Worm (Caenorhabditis elegans) whole organism, L3 larva: ENCODE measurements around the gene ceh-81.
"Not testable (repeated sequence)": the region's sequence is repeated elsewhere in the genome, so short reads cannot be mapped to it uniquely, and the experiment has no call there.

Experiments used
- R02D3.7 ChIP-seq: fragments of 150-350 bp; optimal IDR thresholded peaks from 2 replicates; lab custom pipeline; 2014; ENCODE audit warnings: missing biosample characterization, missing genetic modification characterization
- aly-2 ChIP-seq: fragments of 150-350 bp; optimal IDR thresholded peaks from 2 replicates; lab custom pipeline; 2014; ENCODE audit warnings: missing biosample characterization, missing genetic modification characterization
- ama-1 ChIP-seq: fragments of 150-350 bp; optimal IDR thresholded peaks from 2 replicates; lab custom pipeline; 2018
- daf-12 ChIP-seq: fragments of 150-350 bp; optimal IDR thresholded peaks from 2 replicates; lab custom pipeline; 2014; ENCODE audit warnings: missing biosample characterization, missing genetic modification reagents, missing genetic modification characterization
- egl-5 ChIP-seq: fragments of 150-350 bp; optimal IDR thresholded peaks from 2 replicates; lab custom pipeline; 2017; ENCODE audit warnings: missing biosample characterization, missing genetic modification reagents, missing genetic modification characterization, inconsistent platforms
- elt-1 ChIP-seq: fragments of 150-350 bp; optimal IDR thresholded peaks from 2 replicates; lab custom pipeline; 2014; ENCODE audit warnings: missing biosample characterization, missing genetic modification characterization
- elt-2 ChIP-seq: sonication (generic microtip); optimal IDR thresholded peaks from 2 replicates; lab custom pipeline; 2016; ENCODE audit warnings: missing genetic modification reagents, mild to moderate bottlenecking, missing genetic modification characterization, missing compliant biosample characterization
- elt-3 ChIP-seq, 3 experiments: fragments of 150-350 bp in 1 of 3; sonication (generic microtip) in 2 of 3; optimal IDR thresholded peaks; 2 replicates in 2 of 3; 4 replicates in 1 of 3; lab custom pipeline; 2014 to 2017; ENCODE audit warnings: missing biosample characterization in 3 of 3, missing genetic modification characterization in 3 of 3
- fkh-10 ChIP-seq: sonication (generic microtip); optimal IDR thresholded peaks from 2 replicates; lab custom pipeline; 2017; ENCODE audit warnings: missing biosample characterization, missing genetic modification reagents, missing genetic modification characterization
- fkh-2 ChIP-seq: fragments of 150-350 bp; optimal IDR thresholded peaks from 2 replicates; lab custom pipeline; 2014; ENCODE audit warnings: missing biosample characterization, missing genetic modification reagents, missing genetic modification characterization
- fos-1 ChIP-seq: fragments of 150-350 bp; optimal IDR thresholded peaks from 2 replicates; lab custom pipeline; 2014; ENCODE audit warnings: missing biosample characterization, missing genetic modification characterization
- hmg-11 ChIP-seq: sonication (generic microtip); optimal IDR thresholded peaks from 2 replicates; lab custom pipeline; 2016; ENCODE audit warnings: missing genetic modification characterization, missing compliant biosample characterization
- jun-1 ChIP-seq: fragments of 150-350 bp; optimal IDR thresholded peaks from 2 replicates; lab custom pipeline; 2014; ENCODE audit warnings: missing biosample characterization, missing genetic modification reagents, missing genetic modification characterization
- lsy-12 ChIP-seq: sonication (generic microtip); optimal IDR thresholded peaks from 2 replicates; lab custom pipeline; 2016; ENCODE audit warnings: mild to moderate bottlenecking, missing genetic modification characterization, missing compliant biosample characterization
- mdl-1 ChIP-seq: fragments of 150-350 bp; optimal IDR thresholded peaks from 2 replicates; lab custom pipeline; 2014; ENCODE audit warnings: missing biosample characterization, missing genetic modification characterization
- mml-1 ChIP-seq: fragments of 150-350 bp; sonication (generic microtip); optimal IDR thresholded peaks from 3 replicates; lab custom pipeline; 2014; ENCODE audit warnings: missing biosample characterization, missing genetic modification characterization
- nfya-1 ChIP-seq: sonication (generic microtip); optimal IDR thresholded peaks from 2 replicates; lab custom pipeline; 2017; ENCODE audit warnings: missing genetic modification characterization, mild to moderate bottlenecking, missing compliant biosample characterization, antibody characterized with exemption, moderate library complexity; ENCODE audit not compliant: insufficient read depth
- nhr-23 ChIP-seq: fragments of 150-350 bp; optimal IDR thresholded peaks from 2 replicates; lab custom pipeline; 2014; ENCODE audit warnings: missing biosample characterization, missing genetic modification reagents, missing genetic modification characterization
- nhr-67 ChIP-seq: fragments of 150-350 bp; optimal IDR thresholded peaks from 2 replicates; lab custom pipeline; 2014; ENCODE audit warnings: missing biosample characterization, missing genetic modification characterization
- nhr-76 ChIP-seq: fragments of 150-350 bp; sonication (generic microtip); optimal IDR thresholded peaks from 5 replicates; lab custom pipeline; 2014; ENCODE audit warnings: missing biosample characterization, missing genetic modification characterization
- pqm-1 ChIP-seq: fragments of 150-350 bp; optimal IDR thresholded peaks from 2 replicates; lab custom pipeline; 2017; ENCODE audit warnings: missing biosample characterization, missing genetic modification characterization, inconsistent platforms
- sea-2 ChIP-seq: fragments of 150-350 bp; sonication (generic microtip); optimal IDR thresholded peaks from 4 replicates; lab custom pipeline; 2014; ENCODE audit warnings: missing biosample characterization, missing genetic modification reagents, missing genetic modification characterization
- tbx-2 ChIP-seq: sonication (generic microtip); optimal IDR thresholded peaks from 2 replicates; lab custom pipeline; 2016; ENCODE audit warnings: mild to moderate bottlenecking, missing genetic modification characterization, missing compliant biosample characterization

ceh-81 gene

DNA sequence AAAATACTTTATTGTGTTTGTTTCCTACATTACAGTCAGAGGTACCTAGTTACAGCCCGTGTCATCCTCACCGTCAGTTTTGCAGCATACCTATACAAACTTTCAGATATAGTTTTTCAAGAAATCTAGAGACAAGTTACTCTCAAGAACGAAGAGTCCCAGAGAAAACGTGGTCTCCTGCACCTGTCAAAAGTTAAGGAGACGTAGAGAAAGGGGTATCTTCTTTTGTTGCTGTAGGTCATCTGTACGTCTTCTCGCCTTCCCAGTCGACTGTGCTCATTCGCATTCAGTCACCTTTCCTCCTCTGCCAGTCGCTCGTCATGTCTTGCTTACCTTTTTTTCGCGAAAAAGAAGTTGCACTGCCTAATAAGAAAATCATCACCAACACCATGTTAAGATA is 31.4 kb downstream of the ceh-81 start, which contains the start of gene F36H5.4:
Gene F36H5.4, plus strand, starts transcription at position 301 of the 400 bp plus-strand sequence.
- TF ChIP-seq fkh-10, result no peak
- TF ChIP-seq lsy-12 (tag; lab: Kevin White, UChicago), result no peak
- no peak for TF ChIP-seq nhr-23 (tag; lab: Kevin White, UChicago)
- no peak for TF ChIP-seq sea-2 (GFP tag; lab: Kevin White, UChicago)
- no peak for TF ChIP-seq hmg-11 (tag; lab: Kevin White, UChicago)
- no peak for TF ChIP-seq nfya-1 (tag; lab: Kevin White, UChicago)
- no peak for TF ChIP-seq elt-3 (tag; optimal IDR thresholded peaks at IDR 0.05; lab: Kevin White, UChicago)
- no peak for TF ChIP-seq tbx-2 (tag; lab: Kevin White, UChicago)
- TF ChIP-seq elt-1, result no peak
- TF ChIP-seq egl-5 (tag; lab: Kevin White, UChicago), result no peak
- no peak for TF ChIP-seq mdl-1 (tag; lab: Kevin White, UChicago)
- no peak for TF ChIP-seq R02D3.7 (tag; lab: Kevin White, UChicago)
- no peak for TF ChIP-seq ama-1 (lab: Kevin White, UChicago)
- no peak for TF ChIP-seq fkh-2
- TF ChIP-seq nhr-76 (tag; lab: Kevin White, UChicago), result no peak

DNA sequence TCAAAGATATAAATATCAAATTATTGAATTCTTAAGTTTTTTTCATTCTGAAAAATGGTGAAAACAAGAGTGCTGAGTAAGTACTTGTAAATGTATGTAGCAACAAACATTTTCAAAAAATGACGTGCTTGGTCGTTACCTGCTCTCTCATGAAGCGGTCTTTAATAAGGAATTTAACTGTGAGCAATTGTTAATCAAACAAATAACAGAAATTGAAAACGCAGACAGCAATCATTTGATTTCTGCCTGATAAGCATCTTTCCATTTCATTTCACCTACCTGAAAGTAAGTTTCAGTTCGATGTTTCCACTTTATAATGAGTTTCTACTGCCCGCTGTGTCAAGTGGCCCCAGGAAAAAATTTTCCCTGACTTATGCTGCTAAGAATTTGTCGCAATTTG is 32.9 kb downstream of the ceh-81 start, which contains the start of gene math-28:
Gene math-28, plus strand, starts transcription at position 301 of the 400 bp plus-strand sequence.
- no peak for TF ChIP-seq lsy-12 (tag; lab: Kevin White, UChicago)
- no peak for TF ChIP-seq hmg-11 (tag; lab: Kevin White, UChicago)
- no peak for TF ChIP-seq fkh-10
- TF ChIP-seq pqm-1 (tag; lab: Kevin White, UChicago), result no peak
- TF ChIP-seq mml-1 (tag; lab: Kevin White, UChicago), result no peak
- TF ChIP-seq mdl-1 (tag; lab: Kevin White, UChicago), result no peak

DNA sequence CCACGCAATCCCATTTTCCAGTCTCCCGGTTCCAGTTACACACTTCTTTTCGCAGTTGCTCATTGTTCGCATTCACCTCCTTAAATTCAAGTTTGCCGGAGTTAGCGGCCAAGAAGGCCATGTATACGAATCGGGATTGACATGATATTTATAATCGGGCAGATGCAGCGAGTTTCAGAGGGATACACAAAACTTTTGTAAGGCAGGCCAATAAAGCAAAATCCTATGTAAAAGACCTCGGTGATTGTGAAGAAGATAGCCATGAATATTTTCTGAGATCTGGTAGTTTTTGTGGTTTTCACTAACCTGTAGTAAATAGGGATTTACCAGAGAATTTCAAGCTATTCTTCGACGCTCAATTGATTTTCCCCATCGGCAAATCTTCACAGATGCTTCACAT is 36.5 kb downstream of the ceh-81 start:
- TF ChIP-seq jun-1 (tag; lab: Kevin White, UChicago) (no peak), elt-1 (no peak)

DNA sequence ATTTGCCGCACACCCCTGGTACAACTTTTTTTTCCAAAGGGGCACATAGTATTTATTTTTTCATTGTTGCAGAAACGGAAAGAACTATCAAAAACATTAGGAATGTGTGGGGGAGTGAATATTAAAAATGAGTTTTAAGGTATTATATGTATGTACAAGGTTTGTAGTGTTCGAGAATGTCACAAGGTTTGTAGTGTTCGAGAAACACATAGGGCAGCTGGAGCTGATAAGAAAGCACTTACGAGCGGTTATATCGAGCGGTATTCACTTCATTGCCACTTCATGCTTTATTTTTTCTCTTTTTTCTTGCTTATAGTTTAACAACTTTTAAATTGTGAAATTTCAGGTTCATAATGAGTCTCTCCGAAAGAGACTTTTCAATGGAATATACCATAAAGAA is 37.3 kb downstream of the ceh-81 start:
- TF ChIP-seq pqm-1 (tag; lab: Kevin White, UChicago), result peak; percentile 39
- TF ChIP-seq elt-2 (tag; lab: Kevin White, UChicago), result peak; percentile 75

DNA sequence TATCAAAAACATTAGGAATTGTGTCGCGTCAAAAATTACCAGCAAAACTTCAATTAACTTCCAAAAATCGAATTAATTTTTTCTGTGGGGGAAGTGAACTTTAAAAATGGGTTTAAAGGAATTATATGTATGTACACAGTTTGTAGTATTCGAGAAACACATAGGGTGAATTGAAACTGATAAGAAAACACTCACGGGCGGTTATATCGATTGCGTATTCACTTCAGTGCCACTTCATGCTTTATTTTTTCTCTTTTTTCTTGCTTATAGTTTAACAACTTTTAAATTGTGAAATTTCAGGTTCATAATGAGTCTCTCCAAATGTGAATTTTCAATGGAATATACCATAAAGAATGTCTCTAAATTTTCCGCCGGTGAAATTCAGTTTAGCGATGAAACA is 41.1 kb downstream of the ceh-81 start, which contains the start of gene math-26:
Gene math-26, plus strand, starts transcription at position 301 of the 400 bp plus-strand sequence.
- peak; percentile 21 for TF ChIP-seq elt-2 (tag; lab: Kevin White, UChicago)

DNA sequence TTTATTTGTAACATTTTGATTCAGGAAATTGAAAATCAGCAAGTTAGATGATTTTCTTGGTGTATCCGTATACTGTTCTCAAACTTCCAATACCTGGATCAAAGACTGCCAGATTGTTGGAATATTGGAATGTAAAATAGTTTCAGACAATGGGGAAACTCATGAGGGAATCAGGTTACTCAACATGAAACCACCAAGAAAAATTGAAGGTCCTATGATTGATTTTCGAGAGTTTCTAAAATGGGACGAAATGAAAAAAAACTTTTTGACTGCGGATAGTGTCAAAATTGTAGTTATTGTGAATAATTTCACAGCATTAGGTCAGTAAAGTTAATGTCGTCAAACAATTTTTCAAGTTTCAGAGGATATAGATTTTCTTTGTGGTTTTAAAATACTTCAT is 41.6 kb downstream of the ceh-81 start, which contains the start of gene math-3:
Gene math-3, plus strand, starts transcription at position 301 of the 400 bp plus-strand sequence.
- TF ChIP-seq hmg-11 (tag; lab: Kevin White, UChicago), result no peak
- no peak for TF ChIP-seq sea-2 (GFP tag; lab: Kevin White, UChicago)
- no peak for TF ChIP-seq nhr-67 (tag; lab: Kevin White, UChicago)
- no peak for TF ChIP-seq aly-2 (tag; lab: Kevin White, UChicago)
- no peak for TF ChIP-seq fkh-10
- TF ChIP-seq fos-1 (tag; lab: Kevin White, UChicago), result no peak

DNA sequence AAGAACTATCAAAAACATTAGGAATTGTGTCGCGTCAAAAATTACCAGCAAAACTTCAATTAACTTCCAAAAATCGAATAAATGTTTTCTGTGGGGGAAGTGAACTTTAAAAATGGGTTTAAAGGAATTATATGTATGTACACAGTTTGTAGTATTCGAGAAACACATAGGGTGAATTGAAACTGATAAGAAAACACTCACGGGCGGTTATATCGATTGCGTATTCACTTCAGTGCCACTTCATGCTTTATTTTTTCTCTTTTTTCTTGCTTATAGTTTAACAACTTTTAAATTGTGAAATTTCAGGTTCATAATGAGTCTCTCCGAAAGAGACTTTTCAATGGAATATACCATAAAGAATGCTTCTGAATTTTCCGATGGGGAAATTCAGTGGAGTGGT is 45.0 kb downstream of the ceh-81 start, which contains the start of gene F36H5.14:
Gene F36H5.14, plus strand, starts transcription at position 301 of the 400 bp plus-strand sequence.
- TF ChIP-seq nhr-23 (tag; lab: Kevin White, UChicago); sea-2 (GFP tag; lab: Kevin White, UChicago); daf-12 (tag; lab: Kevin White, UChicago): not testable (repeated sequence)
